Worm (Caenorhabditis elegans): ENCODE measurements around the gene R11E3.19.
A peak's percentile ranks its signal among the peaks of the same experiment; 100 is the strongest.
"Not testable (repeated sequence)": the region's sequence is repeated elsewhere in the genome, so short reads cannot be mapped to it uniquely, and the experiment has no call there.

ce11 chrIV:4725478-4725920 lies 50.4 kb downstream of the R11E3.19 start:
- not testable (repeated sequence) for TF ChIP-seq unc-62 (GFP tag; optimal IDR thresholded peaks at IDR 0.05); ama-1 (optimal IDR thresholded peaks at IDR 0.05); ama-1 (GFP tag; optimal IDR thresholded peaks at IDR 0.05); nfya-1 (tag; optimal IDR thresholded peaks at IDR 0.05; ENCODE audit: borderline replicate concordance, insufficient read depth)
- TF ChIP-seq bed-1 (GFP tag; IDR thresholded peaks at IDR 0.05) = peak; percentile 100
